Worm (Caenorhabditis elegans): ENCODE measurements around the gene fbxc-27.

DNA sequence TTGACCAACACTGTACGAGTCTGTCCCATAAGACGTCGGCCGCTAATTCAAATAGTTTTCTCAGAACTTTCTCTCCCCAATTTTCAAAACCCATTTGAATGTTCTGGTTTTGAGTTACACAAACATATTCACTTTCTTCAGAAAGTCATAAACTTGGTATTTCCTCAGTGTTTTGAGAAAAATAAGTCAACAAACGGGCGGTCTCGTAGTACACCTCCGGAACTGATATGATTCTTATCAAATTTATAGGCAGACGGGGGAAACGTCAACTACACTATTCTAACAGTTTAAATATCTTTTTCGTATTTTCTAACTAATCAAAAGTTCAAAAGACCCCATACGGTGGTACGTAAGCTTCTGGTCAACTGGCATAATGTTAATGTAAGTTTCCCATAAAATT, 25.4 kb upstream of the fbxc-27 start:
- no peak for TF ChIP-seq ztf-6 (GFP tag; IDR thresholded peaks at IDR 0.05)
- no peak for TF ChIP-seq sea-2 (GFP tag; IDR thresholded peaks at IDR 0.05)
- TF ChIP-seq snpc-4 (GFP tag; optimal IDR thresholded peaks at IDR 0.05), result no peak
- TF ChIP-seq snpc-4 (tag; optimal IDR thresholded peaks at IDR 0.05), result peak in 1 of 4 experiments; percentile 54
- no peak for TF ChIP-seq ceh-27 (GFP tag; optimal IDR thresholded peaks at IDR 0.05)
- no peak for TF ChIP-seq lin-35 (GFP tag; optimal IDR thresholded peaks at IDR 0.05)
- TF ChIP-seq lin-54 (GFP tag; optimal IDR thresholded peaks at IDR 0.05), result no peak
- no peak for TF ChIP-seq ama-1 (optimal IDR thresholded peaks at IDR 0.05)
- no peak for TF ChIP-seq ama-1 (GFP tag; optimal IDR thresholded peaks at IDR 0.05)
- no peak for TF ChIP-seq hrde-1 (tag; optimal IDR thresholded peaks at IDR 0.05; ENCODE audit: borderline replicate concordance)
- TF ChIP-seq pha-4 (tag; optimal IDR thresholded peaks at IDR 0.05), result no peak
- no peak for TF ChIP-seq attf-3 (GFP tag; conservative IDR thresholded peaks at IDR 0.05)
- TF ChIP-seq pbrm-1 (GFP tag; IDR thresholded peaks at IDR 0.05), result no peak
- no peak for TF ChIP-seq athp-1 (tag; optimal IDR thresholded peaks at IDR 0.05)
- TF ChIP-seq ztf-25 (GFP tag; IDR thresholded peaks at IDR 0.05), result no peak

Data from whole organism, young adult.